Worm (Caenorhabditis elegans): ENCODE data around the gene C50E3.6.

C50E3.6 gene

ce11 chrV:7629504-7629903, 39.1 kb upstream of the C50E3.6 start, which contains the start of gene srd-30:
TSS of gene srd-30 (plus strand) at chrV:7629804.
- TF ChIP-seq ceh-2 (tag; optimal IDR thresholded peaks at IDR 0.05) (no peak), elt-4 (tag; optimal IDR thresholded peaks at IDR 0.05) (no peak), pros-1 (tag; optimal IDR thresholded peaks at IDR 0.05) (no peak), nhr-11 (tag; optimal IDR thresholded peaks at IDR 0.05) (no peak), dve-1 (tag; optimal IDR thresholded peaks at IDR 0.05) (no peak), K02D7.2 (tag; optimal IDR thresholded peaks at IDR 0.05) (no peak), pha-4 (tag; optimal IDR thresholded peaks at IDR 0.05) (no peak), unc-42 (tag; optimal IDR thresholded peaks at IDR 0.05) (no peak), ceh-48 (tag; optimal IDR thresholded peaks at IDR 0.05) (no peak), odd-2 (tag; optimal IDR thresholded peaks at IDR 0.05) (no peak), ceh-18 (tag; optimal IDR thresholded peaks at IDR 0.05) (no peak), rnt-1 (tag; optimal IDR thresholded peaks at IDR 0.05) (no peak), nhr-232 (tag; optimal IDR thresholded peaks at IDR 0.05) (no peak), ceh-24 (tag; optimal IDR thresholded peaks at IDR 0.05) (no peak), pha-2 (tag; optimal IDR thresholded peaks at IDR 0.05) (no peak), pax-1 (tag; optimal IDR thresholded peaks at IDR 0.05) (no peak)

- TF ChIP-seq pax-1 (tag; optimal IDR thresholded peaks at IDR 0.05) = no peak
- no peak for TF ChIP-seq ceh-30 (tag; optimal IDR thresholded peaks at IDR 0.05)
- TF ChIP-seq ceh-2 (tag; optimal IDR thresholded peaks at IDR 0.05) = no peak
- TF ChIP-seq nfya-1 (tag; optimal IDR thresholded peaks at IDR 0.05) = no peak
- TF ChIP-seq ceh-9 (tag; optimal IDR thresholded peaks at IDR 0.05) = no peak
- no peak for TF ChIP-seq ama-1 (optimal IDR thresholded peaks at IDR 0.05)
- no peak for TF ChIP-seq sox-4 (tag; optimal IDR thresholded peaks at IDR 0.05)
- no peak for TF ChIP-seq K09A11.1 (tag; optimal IDR thresholded peaks at IDR 0.05; ENCODE audit: insufficient read depth)
- no peak for TF ChIP-seq ref-2 (tag; optimal IDR thresholded peaks at IDR 0.05)
- no peak for TF ChIP-seq ceh-19 (GFP tag; optimal IDR thresholded peaks at IDR 0.05)
- TF ChIP-seq ceh-48 (tag; optimal IDR thresholded peaks at IDR 0.05) = no peak
- TF ChIP-seq tbx-7 (tag; optimal IDR thresholded peaks at IDR 0.05) = no peak
- no peak for TF ChIP-seq pqm-1 (tag; optimal IDR thresholded peaks at IDR 0.05)
- no peak for TF ChIP-seq ceh-22 (tag; optimal IDR thresholded peaks at IDR 0.05)
- no peak for TF ChIP-seq ztf-16 (tag; optimal IDR thresholded peaks at IDR 0.05)
- TF ChIP-seq sox-2 (GFP tag; IDR thresholded peaks at IDR 0.05) = no peak
- TF ChIP-seq C08G9.2 (tag; optimal IDR thresholded peaks at IDR 0.05) = no peak
- TF ChIP-seq elt-4 (tag; optimal IDR thresholded peaks at IDR 0.05) = no peak
- TF ChIP-seq K02D7.2 (tag; optimal IDR thresholded peaks at IDR 0.05) = no peak
- TF ChIP-seq fax-1 (tag; optimal IDR thresholded peaks at IDR 0.05) = no peak
These were observed 36.2 kb upstream of the C50E3.6 start, which contains the start of gene F07C4.6 for ce11 chrV:7626550-7626949. TSS of gene F07C4.6 (plus strand) at chrV:7626850.

- TF ChIP-seq ref-2 (tag; optimal IDR thresholded peaks at IDR 0.05) (no peak), ceh-19 (GFP tag; optimal IDR thresholded peaks at IDR 0.05) (no peak)
These were observed 34.3 kb upstream of the C50E3.6 start, which contains the start of gene grsp-4 for ce11 chrV:7624652-7625051. TSS of gene grsp-4 (plus strand) at chrV:7624952.

- TF ChIP-seq Y22D7AL.16 (tag; optimal IDR thresholded peaks at IDR 0.05) (no peak), eyg-1 (tag; optimal IDR thresholded peaks at IDR 0.05) (no peak), pqm-1 (tag; optimal IDR thresholded peaks at IDR 0.05) (no peak), tbx-7 (tag; optimal IDR thresholded peaks at IDR 0.05) (no peak), ama-1 (optimal IDR thresholded peaks at IDR 0.05) (no peak), K09A11.1 (tag; optimal IDR thresholded peaks at IDR 0.05; ENCODE audit: insufficient read depth) (no peak), hlh-8 (tag; optimal IDR thresholded peaks at IDR 0.05) (no peak), lim-6 (tag; optimal IDR thresholded peaks at IDR 0.05) (no peak), ceh-31 (tag; optimal IDR thresholded peaks at IDR 0.05) (no peak)
These were observed 33.8 kb upstream of the C50E3.6 start, which contains the start of gene C50E3.13 for ce11 chrV:7624152-7624551. TSS of gene C50E3.13 (minus strand) at chrV:7624252.

Data from whole organism, late embryonic.